Fruit fly (Drosophila melanogaster) whole organism, embryonic: Measurements from ENCODE around the gene alphaTub84B.

Experiments used
- CG10147 ChIP-seq: fragments of 200-800 bp; sonication (Bioruptor generic); optimal IDR thresholded peaks from 2 replicates; lab custom pipeline; 2019; ENCODE audit warnings: missing biosample characterization, mild to moderate bottlenecking, missing genetic modification characterization, moderate library complexity
- CG10267 ChIP-seq: fragments of 200-800 bp; sonication (Bioruptor generic); optimal IDR thresholded peaks from 2 replicates; lab custom pipeline; 2018; ENCODE audit warnings: missing biosample characterization, mild to moderate bottlenecking, missing genetic modification characterization, moderate library complexity
- CG10565 ChIP-seq: fragments of 200-800 bp; sonication (Bioruptor generic); optimal IDR thresholded peaks from 3 replicates; lab custom pipeline; 2016; ENCODE audit warnings: missing biosample characterization, mild to moderate bottlenecking, missing genetic modification characterization
- CG10654 ChIP-seq: fragments of 200-800 bp; sonication (Bioruptor generic); optimal IDR thresholded peaks from 2 replicates; lab custom pipeline; 2016; ENCODE audit warnings: missing biosample characterization, missing genetic modification characterization
- CG11723 ChIP-seq: fragments of 200-800 bp; sonication (Bioruptor generic); optimal IDR thresholded peaks from 2 replicates; lab custom pipeline; 2017; ENCODE audit warnings: missing biosample characterization, mild to moderate bottlenecking, missing genetic modification characterization
- CG12071 ChIP-seq: fragments of 200-800 bp; sonication (Bioruptor generic); optimal IDR thresholded peaks from 3 replicates; lab custom pipeline; 2018; ENCODE audit warnings: missing biosample characterization, mild to moderate bottlenecking, missing genetic modification characterization
- CG12155 ChIP-seq: fragments of 200-800 bp; sonication (Bioruptor generic); optimal IDR thresholded peaks from 3 replicates; lab custom pipeline; 2016; ENCODE audit warnings: missing biosample characterization, missing genetic modification characterization
- CG12236 ChIP-seq: fragments of 200-800 bp; sonication (Bioruptor generic); optimal IDR thresholded peaks from 2 replicates; lab custom pipeline; 2016; ENCODE audit warnings: missing biosample characterization, missing genetic modification characterization
- CG12659 ChIP-seq: fragments of 200-800 bp; sonication (Bioruptor generic); optimal IDR thresholded peaks from 3 replicates; lab custom pipeline; 2017; ENCODE audit warnings: mild to moderate bottlenecking, missing biosample characterization, missing genetic modification reagents, missing genetic modification characterization
- CG14710 ChIP-seq: fragments of 200-800 bp; sonication (Bioruptor generic); optimal IDR thresholded peaks from 3 replicates; lab custom pipeline; 2019; ENCODE audit warnings: missing biosample characterization, mild to moderate bottlenecking, missing genetic modification characterization, moderate library complexity
- CG17361 ChIP-seq: fragments of 200-800 bp; sonication (Bioruptor generic); IDR thresholded peaks from 3 replicates; pipeline ENCODE4 v1.3.6; 2022; ENCODE audit warnings: missing biosample characterization, missing genetic modification characterization
- CG30020 ChIP-seq: fragments of 200-800 bp; optimal IDR thresholded peaks from 2 replicates; lab custom pipeline; 2019; ENCODE audit warnings: missing biosample characterization, mild to moderate bottlenecking, missing genetic modification characterization, moderate library complexity
- CG31388 ChIP-seq: fragments of 200-800 bp; sonication (Bioruptor generic); optimal IDR thresholded peaks from 2 replicates; lab custom pipeline; 2016; ENCODE audit warnings: missing biosample characterization, missing genetic modification characterization
- CG31441 ChIP-seq: fragments of 200-800 bp; sonication (Bioruptor generic); IDR thresholded peaks from 2 replicates; pipeline ENCODE4 v1.3.6; 2022; ENCODE audit warnings: missing biosample characterization, missing genetic modification characterization
- CG32767 ChIP-seq: fragments of 200-800 bp; sonication (Bioruptor generic); IDR thresholded peaks from 2 replicates; pipeline ENCODE4 v1.3.6; 2022; ENCODE audit warnings: missing biosample characterization, missing genetic modification characterization
- CG4282 ChIP-seq: fragments of 200-800 bp; sonication (Bioruptor generic); optimal IDR thresholded peaks from 2 replicates; lab custom pipeline; 2016; ENCODE audit warnings: missing biosample characterization, missing genetic modification characterization
- CG4617 ChIP-seq: fragments of 200-800 bp; sonication (Bioruptor generic); optimal IDR thresholded peaks from 3 replicates; lab custom pipeline; 2016; ENCODE audit warnings: missing biosample characterization, missing genetic modification characterization, borderline replicate concordance
- CG4707 ChIP-seq: fragments of 200-800 bp; sonication (Bioruptor generic); optimal IDR thresholded peaks from 2 replicates; lab custom pipeline; 2018; ENCODE audit warnings: missing biosample characterization, mild to moderate bottlenecking, missing genetic modification characterization, moderate library complexity
- CG6689 ChIP-seq: fragments of 200-800 bp; sonication (Bioruptor generic); IDR thresholded peaks from 2 replicates; pipeline ENCODE4 v1.3.6; 2022; ENCODE audit warnings: missing biosample characterization, missing genetic modification characterization
- D19B ChIP-seq: fragments of 200-800 bp; sonication (Bioruptor generic); optimal IDR thresholded peaks from 2 replicates; lab custom pipeline; 2017; ENCODE audit warnings: missing biosample characterization, mild to moderate bottlenecking, missing genetic modification characterization
- Doc2 ChIP-seq: fragments of 200-800 bp; sonication (Bioruptor generic); IDR thresholded peaks from 2 replicates; pipeline ENCODE4 v1.3.6; 2022; ENCODE audit warnings: missing biosample characterization, missing genetic modification characterization
- ERR ChIP-seq: fragments of 200-800 bp; sonication (Bioruptor generic); optimal IDR thresholded peaks from 2 replicates; lab custom pipeline; 2016; ENCODE audit warnings: missing biosample characterization, missing genetic modification characterization
- Ets65A ChIP-seq: fragments of 200-800 bp; sonication (Bioruptor generic); peaks from one replicate; lab custom pipeline; 2016; ENCODE audit warnings: missing biosample characterization, missing genetic modification characterization
- Ets97D ChIP-seq: fragments of 200-800 bp; sonication (Bioruptor generic); optimal IDR thresholded peaks from 3 replicates; lab custom pipeline; 2016; ENCODE audit warnings: missing biosample characterization, missing genetic modification characterization
- Fer1 ChIP-seq: fragments of 200-800 bp; sonication (Bioruptor generic); optimal IDR thresholded peaks from 2 replicates; lab custom pipeline; 2017; ENCODE audit warnings: missing biosample characterization, mild to moderate bottlenecking, missing genetic modification characterization
- MBD-R2 ChIP-seq: fragments of 200-800 bp; sonication (Bioruptor generic); IDR thresholded peaks from 2 replicates; pipeline ENCODE4 v1.3.6; 2022; ENCODE audit warnings: missing biosample characterization, missing genetic modification characterization
- MESR4 ChIP-seq: fragments of 200-800 bp; sonication (Bioruptor generic); optimal IDR thresholded peaks from 2 replicates; lab custom pipeline; 2018; ENCODE audit warnings: missing biosample characterization, mild to moderate bottlenecking, missing genetic modification characterization, moderate library complexity
- NFAT ChIP-seq: fragments of 200-800 bp; sonication (Bioruptor generic); IDR thresholded peaks from 2 replicates; pipeline ENCODE4 v1.3.6; 2022; ENCODE audit warnings: missing biosample characterization, missing genetic modification characterization
- Nf-YA ChIP-seq: fragments of 200-800 bp; sonication (Bioruptor generic); IDR thresholded peaks from 2 replicates; pipeline ENCODE4 v1.3.6; 2022; ENCODE audit warnings: missing biosample characterization, missing genetic modification characterization
- Nf-YC ChIP-seq: fragments of 200-800 bp; optimal IDR thresholded peaks from 3 replicates; lab custom pipeline; 2019; ENCODE audit warnings: missing biosample characterization, mild to moderate bottlenecking, missing genetic modification characterization, moderate library complexity
- Opbp ChIP-seq: fragments of 200-800 bp; sonication (Bioruptor generic); IDR thresholded peaks from 3 replicates; pipeline ENCODE4 v1.3.6; 2022; ENCODE audit warnings: missing biosample characterization, missing genetic modification characterization; ENCODE audit not compliant: partially characterized antibody
- Pdp1 ChIP-seq, 2 experiments: fragments of 200-800 bp; sonication (Bioruptor generic); optimal IDR thresholded peaks; 3 replicates each; lab custom pipeline; 2016; ENCODE audit warnings: missing biosample characterization in 2 of 2, missing genetic modification characterization in 2 of 2, mild to moderate bottlenecking in 1 of 2, moderate library complexity in 1 of 2
- Poxn ChIP-seq: fragments of 200-800 bp; sonication (Bioruptor generic); IDR thresholded peaks from 2 replicates; pipeline ENCODE4 v1.3.6; 2022; ENCODE audit warnings: missing biosample characterization, missing genetic modification characterization
- YL-1 ChIP-seq: fragments of 200-800 bp; sonication (Bioruptor generic); optimal IDR thresholded peaks from 3 replicates; lab custom pipeline; 2017; ENCODE audit warnings: missing biosample characterization, mild to moderate bottlenecking, missing genetic modification characterization
- br ChIP-seq: fragments of >200 bp; optimal IDR thresholded peaks from 2 replicates; lab custom pipeline; 2017
- cas ChIP-seq: fragments of 200-800 bp; sonication (Bioruptor generic); IDR thresholded peaks from 2 replicates; pipeline ENCODE4 v1.3.6; 2022; ENCODE audit warnings: missing biosample characterization, missing genetic modification characterization
- dm ChIP-seq: fragments of 200-800 bp; sonication (Bioruptor generic); optimal IDR thresholded peaks from 3 replicates; lab custom pipeline; 2016; ENCODE audit warnings: missing biosample characterization, missing genetic modification characterization
- emc ChIP-seq: fragments of 200-800 bp; sonication (Bioruptor generic); optimal IDR thresholded peaks from 2 replicates; lab custom pipeline; 2016; ENCODE audit warnings: missing biosample characterization, missing genetic modification characterization
- fd3F ChIP-seq: fragments of 200-800 bp; sonication (Bioruptor generic); optimal IDR thresholded peaks from 2 replicates; lab custom pipeline; 2018; ENCODE audit warnings: missing biosample characterization, mild to moderate bottlenecking, missing genetic modification characterization, moderate library complexity
- fu2 ChIP-seq: fragments of 200-800 bp; sonication (Bioruptor generic); optimal IDR thresholded peaks from 2 replicates; lab custom pipeline; 2016; ENCODE audit warnings: missing biosample characterization, missing genetic modification characterization
- grau ChIP-seq: fragments of 200-800 bp; optimal IDR thresholded peaks from 3 replicates; lab custom pipeline; 2019; ENCODE audit warnings: missing biosample characterization, mild to moderate bottlenecking, missing genetic modification characterization, moderate library complexity
- nerfin-1 ChIP-seq: fragments of 200-800 bp; sonication (Bioruptor generic); optimal IDR thresholded peaks from 3 replicates; lab custom pipeline; 2019; ENCODE audit warnings: missing biosample characterization, mild to moderate bottlenecking, missing genetic modification characterization, moderate library complexity
- nmo ChIP-seq: fragments of 200-800 bp; sonication (Bioruptor generic); optimal IDR thresholded peaks from 2 replicates; lab custom pipeline; 2018; ENCODE audit warnings: missing biosample characterization, mild to moderate bottlenecking, missing genetic modification characterization, moderate library complexity
- p53 ChIP-seq: fragments of 200-800 bp; sonication (Bioruptor generic); optimal IDR thresholded peaks from 2 replicates; lab custom pipeline; 2016; ENCODE audit warnings: missing biosample characterization, missing genetic modification characterization
- pzg ChIP-seq: fragments of 200-800 bp; sonication (Bioruptor generic); optimal IDR thresholded peaks from 3 replicates; lab custom pipeline; 2018; ENCODE audit warnings: missing biosample characterization, mild to moderate bottlenecking, missing genetic modification characterization, moderate library complexity
- row ChIP-seq: fragments of 200-800 bp; sonication (Bioruptor generic); IDR thresholded peaks from 3 replicates; pipeline ENCODE4 v1.3.6; 2022; ENCODE audit warnings: missing biosample characterization, missing genetic modification characterization
- schlank ChIP-seq: fragments of 200-800 bp; sonication (Bioruptor generic); optimal IDR thresholded peaks from 2 replicates; lab custom pipeline; 2018; ENCODE audit warnings: missing biosample characterization, mild to moderate bottlenecking, missing genetic modification characterization
- ssp ChIP-seq: fragments of 200-800 bp; sonication (Bioruptor generic); IDR thresholded peaks from 2 replicates; pipeline ENCODE4 v1.3.6; 2022; ENCODE audit warnings: missing biosample characterization, missing genetic modification characterization
- unc-4 ChIP-seq: fragments of 200-800 bp; sonication (Bioruptor generic); IDR thresholded peaks from 2 replicates; pipeline ENCODE4 v1.3.6; 2022; ENCODE audit warnings: missing biosample characterization, missing genetic modification characterization; ENCODE audit not compliant: partially characterized antibody
- wdn ChIP-seq: fragments of 200-800 bp; sonication (Bioruptor generic); IDR thresholded peaks from 2 replicates; pipeline ENCODE4 v1.3.6; 2022; ENCODE audit warnings: missing biosample characterization, missing genetic modification characterization

The alphaTub84B gene

DNA sequence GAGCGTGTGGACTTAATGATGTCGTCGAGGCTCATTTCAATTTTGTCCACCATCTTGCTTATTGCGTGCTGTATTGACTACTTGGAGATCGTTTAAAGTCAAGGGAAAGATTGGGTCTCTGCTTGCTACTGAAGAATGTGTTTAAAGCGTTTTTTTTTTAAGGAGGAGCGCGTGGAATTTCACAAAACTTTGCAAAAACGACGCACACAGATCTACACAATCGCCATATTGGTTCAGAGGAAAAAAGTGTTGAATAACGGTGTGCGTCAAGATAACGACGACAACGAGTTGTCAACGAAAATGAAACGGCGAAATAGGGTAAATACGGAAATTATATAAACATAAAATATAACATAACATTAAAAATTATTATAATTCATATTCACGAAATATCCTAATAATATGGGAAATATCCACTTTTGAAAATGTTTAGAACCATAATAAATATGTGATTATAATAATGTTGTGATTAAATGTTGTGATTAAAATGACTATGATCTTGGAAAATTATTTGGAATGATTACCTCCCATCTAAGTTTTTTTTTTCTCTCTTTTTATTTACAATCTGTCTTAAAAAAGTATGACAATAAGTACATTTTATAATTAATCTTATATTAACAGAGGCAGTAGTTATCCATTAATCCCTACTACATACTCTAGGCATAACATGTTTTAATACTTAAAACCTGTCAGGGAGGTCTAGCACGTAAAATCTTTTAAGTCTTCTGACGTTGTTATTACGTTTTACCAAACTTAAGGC is 6.1 kb upstream of the alphaTub84B start, which contains the start of gene Ref1 (continued):
- TF ChIP-seq Nf-YC (tag; lab: Kevin White, UChicago): peak; percentile 28
- 0 out of 3 replicates have a peak, but pooled peaks have one; percentile 30 for TF ChIP-seq CG17361 (GFP tag; lab: Robert Waterston, UW)
- peak; percentile 29 for TF ChIP-seq CG14710 (tag; lab: Kevin White, UChicago)
- peak; percentile 53 for TF ChIP-seq pzg (GFP tag; lab: Kevin White, UChicago)
- TF ChIP-seq NFAT (GFP tag; lab: Robert Waterston, UW): 0 out of 2 replicates have a peak, but pooled peaks have one; percentile 6
- peak; percentile 91 for TF ChIP-seq CG10267 (tag; lab: Kevin White, UChicago)
- peak; percentile 39; the same call in 1 of the 2 replicates for TF ChIP-seq MBD-R2 (GFP tag; lab: Robert Waterston, UW)
- TF ChIP-seq D19B: no peak
- no peak for TF ChIP-seq schlank
- peak; percentile 98 for TF ChIP-seq CG30020 (tag; lab: Kevin White, UChicago)
- no peak for TF ChIP-seq fd3F (GFP tag; lab: Kevin White, UChicago)
- TF ChIP-seq Pdp1 (GFP tag; optimal IDR thresholded peaks at IDR 0.05; lab: Kevin White, UChicago): peak in 1 of 2 experiments; percentile 91
- no peak for TF ChIP-seq CG4707 (GFP tag; lab: Kevin White, UChicago)
- no peak for TF ChIP-seq Ets65A (GFP tag; lab: Kevin White, UChicago)
- no peak for TF ChIP-seq CG31388 (GFP tag; lab: Kevin White, UChicago)
- peak; percentile 77 for TF ChIP-seq CG11723 (GFP tag; lab: Kevin White, UChicago)
- TF ChIP-seq YL-1 (GFP tag; lab: Kevin White, UChicago): peak; percentile 93
- TF ChIP-seq MESR4 (GFP tag; lab: Kevin White, UChicago): peak; percentile 94
- no peak for TF ChIP-seq Fer1 (GFP tag; lab: Kevin White, UChicago)
- peak; percentile 77 for TF ChIP-seq row (GFP tag; lab: Robert Waterston, UW)
- TF ChIP-seq dm (GFP tag; lab: Kevin White, UChicago): peak; percentile 63
- TF ChIP-seq wdn: no peak
- TF ChIP-seq CG12659 (GFP tag; lab: Kevin White, UChicago): peak; percentile 72
- TF ChIP-seq nmo (GFP tag; lab: Kevin White, UChicago): peak; percentile 23
- TF ChIP-seq ERR: no peak
- peak; percentile 50 for TF ChIP-seq Ets97D (GFP tag; lab: Kevin White, UChicago)
- peak; percentile 78 for TF ChIP-seq CG4617 (GFP tag; lab: Kevin White, UChicago)
- TF ChIP-seq Opbp (GFP tag; lab: Robert Waterston, UW): 0 out of 3 replicates have a peak, but pooled peaks have one; percentile 12
- TF ChIP-seq Nf-YA (GFP tag; lab: Robert Waterston, UW): no peak
- no peak for TF ChIP-seq cas (GFP tag; lab: Robert Waterston, UW)
- TF ChIP-seq ssp (GFP tag; lab: Robert Waterston, UW): peak; percentile 92
- no peak for TF ChIP-seq unc-4 (GFP tag; lab: Robert Waterston, UW)

DNA sequence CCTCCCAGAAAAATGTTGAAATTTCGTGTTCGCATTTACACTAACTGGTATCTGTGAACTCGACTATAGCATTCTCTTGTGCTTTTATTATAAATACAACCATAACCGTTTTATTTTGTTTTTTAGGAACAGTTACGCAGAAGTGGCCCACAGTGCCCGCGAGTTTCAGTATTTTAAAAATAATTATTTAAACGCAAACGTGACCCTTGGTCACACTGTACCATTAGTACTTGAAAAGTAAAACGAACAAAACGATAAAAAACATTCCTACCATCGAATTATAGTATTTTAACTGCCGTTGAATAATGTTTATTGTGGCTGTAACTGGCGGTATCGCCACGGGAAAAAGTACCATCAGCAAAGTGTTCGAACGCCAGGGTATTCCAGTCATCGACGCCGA is 4.4 kb upstream of the alphaTub84B start, which contains the start of gene Dpck:
Dpck (plus strand) TSS at position 211 of the 400 bp plus-strand sequence.
- no peak for TF ChIP-seq br (lab: Kevin White, UChicago)
- 0 out of 2 replicates have a peak, but pooled peaks have one; percentile 30 for TF ChIP-seq CG31441
- no peak for TF ChIP-seq Poxn (GFP tag; lab: Robert Waterston, UW)
- no peak for TF ChIP-seq p53 (GFP tag; lab: Kevin White, UChicago)
- TF ChIP-seq Ets97D (GFP tag; lab: Kevin White, UChicago): peak; percentile 76
- no peak for TF ChIP-seq Doc2 (GFP tag; lab: Robert Waterston, UW)
- TF ChIP-seq nerfin-1: peak; percentile 6
- no peak for TF ChIP-seq emc (GFP tag; lab: Kevin White, UChicago)
- TF ChIP-seq CG12071: peak; percentile 4
- TF ChIP-seq CG32767 (GFP tag; lab: Robert Waterston, UW): no peak
- no peak for TF ChIP-seq CG12236
- TF ChIP-seq CG31388 (GFP tag; lab: Kevin White, UChicago): no peak
- TF ChIP-seq CG6689: no peak
- no peak for TF ChIP-seq fu2 (GFP tag; lab: Kevin White, UChicago)
- TF ChIP-seq CG10565 (GFP tag; lab: Kevin White, UChicago): no peak
- no peak for TF ChIP-seq CG10147 (GFP tag; lab: Kevin White, UChicago)
- TF ChIP-seq grau (tag; lab: Kevin White, UChicago): peak; percentile 33
- TF ChIP-seq CG10654: peak; percentile 0
- no peak for TF ChIP-seq CG4282
- no peak for TF ChIP-seq CG12155 (GFP tag; lab: Kevin White, UChicago)
